Worm (Caenorhabditis elegans) whole organism, mixed stage, embryonic: Measurements from ENCODE around the gene R12B2.2.

Source experiments
- M03D4.4 ChIP-seq: sonication (generic microtip); optimal IDR thresholded peaks from 2 replicates; lab custom pipeline; 2017; ENCODE audit warnings: mild to moderate bottlenecking, missing genetic modification characterization, missing compliant biosample characterization
- blmp-1 ChIP-seq: fragments of 150-350 bp; optimal IDR thresholded peaks from 2 replicates; lab custom pipeline; 2014; ENCODE audit warnings: missing biosample characterization, missing genetic modification characterization
- ceh-43 ChIP-seq: fragments of 200-800 bp; sonication (Bioruptor generic); optimal IDR thresholded peaks from 2 replicates; lab custom pipeline; 2018; ENCODE audit warnings: mild to moderate bottlenecking, missing genetic modification characterization, moderate library complexity, missing compliant biosample characterization
- ces-1 ChIP-seq: fragments of 150-350 bp; optimal IDR thresholded peaks from 2 replicates; lab custom pipeline; 2014; ENCODE audit warnings: missing biosample characterization, missing genetic modification reagents, missing genetic modification characterization
- flh-1 ChIP-seq: fragments of 200-800 bp; sonication (Bioruptor generic); optimal IDR thresholded peaks from 2 replicates; lab custom pipeline; 2018; ENCODE audit warnings: mild to moderate bottlenecking, missing genetic modification characterization, moderate library complexity, missing compliant biosample characterization
- ham-2 ChIP-seq: fragments of 200-800 bp; sonication (Bioruptor generic); optimal IDR thresholded peaks from 2 replicates; lab custom pipeline; 2018; ENCODE audit warnings: mild to moderate bottlenecking, missing genetic modification characterization, missing compliant biosample characterization
- lin-13 ChIP-seq: fragments of 150-350 bp; optimal IDR thresholded peaks from 2 replicates; lab custom pipeline; 2014; ENCODE audit warnings: missing biosample characterization, missing genetic modification characterization
- lin-32 ChIP-seq: fragments of 200-800 bp; sonication (Bioruptor generic); optimal IDR thresholded peaks from 2 replicates; lab custom pipeline; 2018; ENCODE audit warnings: mild to moderate bottlenecking, missing genetic modification characterization, missing compliant biosample characterization
- mep-1 ChIP-seq: fragments of 150-350 bp; optimal IDR thresholded peaks from 2 replicates; lab custom pipeline; 2017; ENCODE audit warnings: missing biosample characterization, missing genetic modification reagents, missing genetic modification characterization, inconsistent platforms
- mls-2 ChIP-seq: sonication (generic microtip); optimal IDR thresholded peaks from 2 replicates; lab custom pipeline; 2016; ENCODE audit warnings: mild to moderate bottlenecking, missing genetic modification characterization, moderate library complexity, missing compliant biosample characterization
- nhr-12 ChIP-seq: fragments of 150-350 bp; optimal IDR thresholded peaks from 2 replicates; lab custom pipeline; 2014; ENCODE audit warnings: missing biosample characterization, missing genetic modification characterization
- nhr-237 ChIP-seq: fragments of 150-350 bp; optimal IDR thresholded peaks from 2 replicates; lab custom pipeline; 2014; ENCODE audit warnings: missing biosample characterization, missing genetic modification characterization
- nhr-28 ChIP-seq: fragments of 150-350 bp; optimal IDR thresholded peaks from 2 replicates; lab custom pipeline; 2014; ENCODE audit warnings: missing biosample characterization, missing genetic modification characterization
- nhr-76 ChIP-seq: sonication (generic microtip); optimal IDR thresholded peaks from 2 replicates; lab custom pipeline; 2017; ENCODE audit warnings: missing biosample characterization, missing genetic modification characterization
- pha-4 ChIP-seq: fragments of 150-350 bp; optimal IDR thresholded peaks from 2 replicates; lab custom pipeline; 2018; ENCODE audit warnings: missing biosample characterization, missing genetic modification reagents, missing genetic modification characterization
- sem-2 ChIP-seq: fragments of 200-800 bp; sonication (Bioruptor generic); optimal IDR thresholded peaks from 2 replicates; lab custom pipeline; 2018; ENCODE audit warnings: mild to moderate bottlenecking, missing genetic modification characterization, missing compliant biosample characterization
- snpc-4 ChIP-seq: fragments of 150-350 bp; optimal IDR thresholded peaks from 2 replicates; lab custom pipeline; 2014; ENCODE audit warnings: missing biosample characterization, missing genetic modification characterization
- tbx-8 ChIP-seq: fragments of 200-800 bp; sonication (Bioruptor generic); optimal IDR thresholded peaks from 2 replicates; lab custom pipeline; 2018; ENCODE audit warnings: mild to moderate bottlenecking, missing genetic modification characterization, moderate library complexity, missing compliant biosample characterization
- unc-120 ChIP-seq: sonication (generic microtip); optimal IDR thresholded peaks from 2 replicates; lab custom pipeline; 2017; ENCODE audit warnings: missing genetic modification characterization, missing compliant biosample characterization; ENCODE audit not compliant: poor library complexity, severe bottlenecking
- unc-39 ChIP-seq: fragments of 150-350 bp; optimal IDR thresholded peaks from 2 replicates; lab custom pipeline; 2014; ENCODE audit warnings: missing biosample characterization, missing genetic modification characterization
- unc-62 ChIP-seq: fragments of 150-350 bp; optimal IDR thresholded peaks from 2 replicates; lab custom pipeline; 2014; ENCODE audit warnings: missing biosample characterization, missing genetic modification reagents, missing genetic modification characterization
- ztf-11 ChIP-seq: fragments of 150-350 bp; optimal IDR thresholded peaks from 2 replicates; lab custom pipeline; 2014; ENCODE audit warnings: missing biosample characterization, missing genetic modification characterization

The R12B2.2 gene

DNA sequence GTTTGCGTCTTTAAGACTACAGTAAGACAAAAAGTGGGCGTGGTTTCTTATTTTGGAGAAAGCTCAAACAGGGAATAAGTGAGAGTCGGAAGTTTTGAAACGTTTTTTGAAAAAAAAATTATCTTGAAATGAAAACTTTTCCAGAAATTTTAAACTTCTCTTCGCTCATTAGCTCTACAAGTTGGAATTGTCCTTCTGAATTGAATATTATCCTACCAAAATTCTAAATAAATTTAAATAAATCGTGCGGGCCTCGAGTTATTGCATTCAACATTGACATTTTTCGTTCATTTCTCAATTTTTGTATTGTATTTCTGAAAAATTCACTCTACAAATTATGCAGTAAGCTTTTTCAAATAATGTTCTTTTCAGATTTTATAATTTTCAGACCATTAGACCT, 1.5 kb upstream of the R12B2.2 start, which contains the start of gene R12B2.3:
TSS of gene R12B2.3 (plus strand) at position 301 of the 400 bp plus-strand sequence.
- TF ChIP-seq ham-2 (GFP tag; lab: Kevin White, UChicago): no peak
- no peak for TF ChIP-seq nhr-12 (tag; lab: Kevin White, UChicago)
- no peak for TF ChIP-seq lin-32
- no peak for TF ChIP-seq ztf-11 (tag; lab: Kevin White, UChicago)
- TF ChIP-seq unc-39 (tag; lab: Kevin White, UChicago): no peak

DNA sequence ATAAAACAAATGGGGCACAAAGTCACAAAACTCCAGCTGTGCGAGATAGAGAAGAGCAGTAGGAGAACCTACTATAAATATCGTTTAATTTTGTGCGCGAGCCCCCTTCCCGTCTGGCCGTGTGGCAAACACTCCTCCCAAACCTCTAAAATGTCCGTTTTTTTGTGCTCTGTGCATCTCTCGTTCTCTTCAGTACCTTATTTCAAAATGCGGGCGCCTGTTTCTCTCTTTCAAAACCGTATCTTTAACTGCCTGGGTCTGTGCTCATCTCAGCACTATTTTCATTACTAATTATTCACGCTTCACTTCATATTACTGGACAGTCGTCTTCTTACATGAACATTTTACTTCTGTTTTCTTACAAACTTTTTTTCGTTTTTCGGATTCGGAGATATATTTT, 3.2 kb downstream of the R12B2.2 start:
- TF ChIP-seq unc-120 (tag; lab: Kevin White, UChicago): no peak
- TF ChIP-seq nhr-237 (tag; lab: Kevin White, UChicago): no peak
- TF ChIP-seq M03D4.4 (tag; lab: Kevin White, UChicago): no peak
- TF ChIP-seq ham-2 (GFP tag; lab: Kevin White, UChicago): no peak
- TF ChIP-seq sem-2 (GFP tag; lab: Kevin White, UChicago): no peak
- no peak for TF ChIP-seq nhr-76 (tag; lab: Kevin White, UChicago)
- no peak for TF ChIP-seq unc-39 (tag; lab: Kevin White, UChicago)
- no peak for TF ChIP-seq ces-1 (GFP tag; lab: Kevin White, UChicago)
- TF ChIP-seq, all 35 proteins: peak for 0

DNA sequence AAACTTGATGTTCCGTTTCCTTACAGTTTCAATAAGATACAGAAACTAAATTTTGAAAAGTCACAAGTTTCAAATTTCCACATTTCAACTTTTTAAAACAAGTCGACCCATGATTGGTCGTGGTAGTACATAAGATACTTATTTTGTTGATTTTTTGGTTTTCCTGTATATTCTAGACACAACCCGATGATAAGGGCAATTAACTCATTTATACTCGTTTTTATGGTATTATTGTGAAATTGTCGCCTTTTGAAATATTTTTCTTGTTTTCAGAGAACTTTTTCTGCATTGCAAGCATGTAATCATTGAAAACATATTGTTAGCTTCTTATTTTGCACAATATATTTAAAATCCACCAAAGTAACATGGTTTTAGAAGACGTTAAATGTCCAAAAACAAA, 5.1 kb downstream of the R12B2.2 start:
- TF ChIP-seq pha-4 (tag; lab: Kevin White, UChicago) (no peak), blmp-1 (tag; lab: Kevin White, UChicago) (no peak), snpc-4 (tag; lab: Kevin White, UChicago) (no peak), flh-1 (GFP tag; lab: Kevin White, UChicago) (no peak), ham-2 (GFP tag; lab: Kevin White, UChicago) (no peak), ceh-43 (no peak), ztf-11 (tag; lab: Kevin White, UChicago) (no peak), unc-39 (tag; lab: Kevin White, UChicago) (no peak), nhr-28 (tag; lab: Kevin White, UChicago) (no peak), lin-32 (no peak), ces-1 (GFP tag; lab: Kevin White, UChicago) (no peak), M03D4.4 (tag; lab: Kevin White, UChicago) (no peak), lin-13 (no peak), nhr-12 (tag; lab: Kevin White, UChicago) (no peak), mep-1 (no peak)
- TF ChIP-seq, all 35 proteins: peak for 0

DNA sequence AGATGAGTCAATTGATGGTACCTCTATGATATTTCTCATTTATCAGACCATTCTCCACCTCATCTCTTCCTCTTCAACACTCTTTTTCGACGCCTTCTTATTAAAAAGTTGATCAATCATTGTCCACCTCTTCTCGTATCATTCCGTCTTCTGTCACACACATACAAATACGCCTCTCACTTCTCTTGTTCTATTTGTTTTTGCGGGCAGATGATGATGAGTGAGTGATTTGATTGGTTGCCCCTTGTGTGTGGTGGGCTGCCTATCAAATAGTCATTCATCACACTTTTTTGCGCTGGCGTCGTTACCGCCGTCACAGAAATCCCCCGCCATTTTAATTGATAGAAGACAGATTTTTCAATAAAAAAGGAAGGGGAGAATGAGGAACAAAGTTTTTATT, 5.9 kb downstream of the R12B2.2 start:
- TF ChIP-seq nhr-28 (tag; lab: Kevin White, UChicago) (no peak), ces-1 (GFP tag; lab: Kevin White, UChicago) (no peak), pha-4 (tag; lab: Kevin White, UChicago) (no peak), nhr-237 (tag; lab: Kevin White, UChicago) (no peak), lin-13 (no peak), unc-62 (GFP tag; lab: Kevin White, UChicago) (peak; percentile 59), sem-2 (GFP tag; lab: Kevin White, UChicago) (no peak)

DNA sequence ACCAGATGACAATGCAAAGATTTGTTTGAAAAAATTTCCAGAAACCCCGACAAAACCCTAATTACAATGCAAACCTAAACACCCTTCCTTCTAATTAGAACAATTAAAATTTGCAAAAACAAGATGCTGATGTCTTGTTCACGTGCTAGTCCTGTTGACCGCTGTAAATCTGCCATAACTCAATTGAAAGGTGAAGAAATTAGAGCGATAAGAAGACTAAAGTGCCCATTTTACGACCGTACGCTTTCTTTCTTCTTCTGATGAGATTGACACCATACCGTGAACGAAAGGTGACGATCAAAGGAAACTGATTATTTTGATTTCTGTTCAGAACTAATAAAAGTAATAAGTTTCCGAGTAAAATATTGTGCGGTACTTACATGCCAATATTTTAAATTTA, 6.7 kb downstream of the R12B2.2 start:
- TF ChIP-seq flh-1 (GFP tag; lab: Kevin White, UChicago): no peak
- no peak for TF ChIP-seq unc-120 (tag; lab: Kevin White, UChicago)
- no peak for TF ChIP-seq ces-1 (GFP tag; lab: Kevin White, UChicago)
- TF ChIP-seq, all 35 proteins: peak for 0

DNA sequence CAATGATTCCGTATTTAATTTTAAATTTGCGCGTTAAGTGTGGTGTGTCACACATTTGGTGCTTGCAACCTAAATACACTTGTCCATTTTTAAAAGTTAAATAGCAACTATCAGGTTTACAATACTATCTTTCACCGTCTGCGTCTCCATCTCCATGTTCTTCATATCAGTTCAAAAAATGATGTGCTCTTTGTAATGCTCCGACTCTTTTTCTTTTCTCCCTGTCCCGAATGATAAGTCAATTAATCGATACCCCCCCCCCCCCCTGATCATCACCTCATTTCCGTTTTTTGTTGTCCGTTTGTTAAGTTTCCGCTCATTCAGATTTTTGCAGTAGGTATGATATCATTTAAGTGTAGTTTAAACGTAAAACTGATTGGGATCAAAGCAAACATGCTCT, 7.3 kb downstream of the R12B2.2 start:
- TF ChIP-seq lin-32: no peak
- TF ChIP-seq tbx-8: no peak
- no peak for TF ChIP-seq mls-2 (tag; lab: Kevin White, UChicago)
- TF ChIP-seq, all 35 proteins: peak for 0

DNA sequence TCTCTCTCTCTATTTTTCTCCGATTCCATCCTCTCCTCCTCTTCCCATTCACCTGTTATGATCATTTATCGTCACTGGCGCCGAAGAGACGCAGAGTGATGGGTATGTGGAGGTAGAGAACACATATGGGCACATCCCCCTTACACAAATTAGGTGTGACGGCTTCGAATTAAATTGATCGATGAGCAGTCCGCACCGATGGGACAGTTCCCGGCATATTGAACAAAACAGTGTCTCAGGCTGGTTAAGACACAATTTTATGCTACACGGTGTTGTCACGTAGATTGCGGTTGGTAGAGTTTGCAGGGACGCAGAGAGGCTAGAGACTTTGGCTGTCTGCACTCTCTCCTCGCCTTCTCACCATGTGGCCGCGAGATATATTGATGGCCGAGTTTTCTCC, 8.0 kb downstream of the R12B2.2 start, which contains the start of gene R12B2.7:
TSS of gene R12B2.7 (plus strand) at position 247 of the 400 bp plus-strand sequence.
- TF ChIP-seq mls-2 (tag; lab: Kevin White, UChicago) (no peak), nhr-12 (tag; lab: Kevin White, UChicago) (no peak), lin-13 (peak; percentile 13), unc-39 (tag; lab: Kevin White, UChicago) (no peak), ham-2 (GFP tag; lab: Kevin White, UChicago) (no peak)

DNA sequence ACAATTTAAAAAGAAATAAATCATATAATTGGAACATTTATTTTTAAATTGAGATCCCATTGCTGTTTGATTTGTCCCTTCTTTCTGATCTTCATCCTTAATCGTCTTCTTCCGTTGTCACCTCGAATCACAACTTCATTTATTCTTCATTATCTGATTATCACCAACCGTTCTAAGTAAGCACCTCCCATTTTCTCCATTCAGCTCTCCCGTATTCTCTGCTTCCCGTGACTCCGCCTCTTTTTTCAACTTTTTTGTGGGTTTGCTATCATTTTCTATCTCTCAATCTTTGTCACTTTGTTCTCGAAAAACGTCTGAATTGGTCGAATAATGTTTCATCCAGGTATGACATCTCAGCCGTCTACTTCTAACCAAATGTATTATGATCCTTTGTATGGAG, 9.1 kb downstream of the R12B2.2 start, which contains the start of gene sma-4:
TSS of gene sma-4 (plus strand) at position 301 of the 400 bp plus-strand sequence.
- no peak for TF ChIP-seq mep-1
